Worm (Caenorhabditis elegans): Measurements from ENCODE around the gene fipr-7.

ce11 chrV:10225610-10226009, 4.0 kb upstream of the fipr-7 start, which contains the start of gene daf-36:
- TF ChIP-seq klf-2 (GFP tag; conservative IDR thresholded peaks at IDR 0.05) (no peak), cog-1 (tag; optimal IDR thresholded peaks at IDR 0.05) (no peak), med-1 (GFP tag; optimal IDR thresholded peaks at IDR 0.05; ENCODE audit: insufficient read depth) (no peak), ztf-23 (GFP tag; IDR thresholded peaks at IDR 0.05) (no peak), tab-1 (GFP tag; IDR thresholded peaks at IDR 0.05) (no peak), flt-1 (GFP tag; IDR thresholded peaks at IDR 0.05) (no peak)

Measured in whole organism, midembryonic.